Worm (Caenorhabditis elegans) whole organism, L4 larva: ENCODE data around the gene cyp-14A1.
A peak's percentile ranks its signal among the peaks of the same experiment; 100 is the strongest.

Experiments used
- R02D3.7 ChIP-seq: fragments of 150-350 bp; sonication (generic microtip); optimal IDR thresholded peaks from 3 replicates; lab custom pipeline; 2014; ENCODE audit warnings: missing biosample characterization, missing genetic modification characterization
- T26A8.4 ChIP-seq: fragments of 200-800 bp; sonication (Bioruptor generic); IDR thresholded peaks from 2 replicates; pipeline ENCODE4 v1.3.6; 2022; ENCODE audit warnings: missing genetic modification characterization, missing compliant biosample characterization
- Y48G9A.11 ChIP-seq: fragments of 200-800 bp; sonication (Bioruptor generic); IDR thresholded peaks from 2 replicates; pipeline ENCODE4 v1.3.6; 2022; ENCODE audit warnings: missing genetic modification reagents, missing genetic modification characterization, missing compliant biosample characterization
- aly-2 ChIP-seq: sonication (generic microtip); optimal IDR thresholded peaks from 2 replicates; lab custom pipeline; 2018; ENCODE audit warnings: missing biosample characterization, missing genetic modification characterization
- ama-1 ChIP-seq: fragments of 150-350 bp; optimal IDR thresholded peaks from 2 replicates; lab custom pipeline; 2014; ENCODE audit warnings: inconsistent platforms, mixed read lengths
- arid-1 ChIP-seq: fragments of 200-800 bp; sonication (Bioruptor generic); conservative IDR thresholded peaks from 2 replicates; pipeline ENCODE4 v1.3.6; 2022; ENCODE audit warnings: missing genetic modification reagents, missing genetic modification characterization, missing compliant biosample characterization
- ceh-44 ChIP-seq: fragments of 200-800 bp; sonication (Bioruptor generic); IDR thresholded peaks from 2 replicates; pipeline ENCODE4 v1.3.6; 2022; ENCODE audit warnings: missing genetic modification reagents, missing genetic modification characterization, missing compliant biosample characterization
- ceh-62 ChIP-seq: sonication (generic microtip); optimal IDR thresholded peaks from 2 replicates; lab custom pipeline; 2017; ENCODE audit warnings: missing biosample characterization, missing genetic modification characterization
- ceh-82 ChIP-seq: sonication (generic microtip); optimal IDR thresholded peaks from 2 replicates; lab custom pipeline; 2017; ENCODE audit warnings: missing biosample characterization, missing genetic modification characterization
- ces-1 ChIP-seq: fragments of 150-350 bp; sonication (generic microtip); optimal IDR thresholded peaks from 4 replicates; lab custom pipeline; 2014; ENCODE audit warnings: missing biosample characterization, missing genetic modification reagents, missing genetic modification characterization
- ctbp-1 ChIP-seq: fragments of 200-800 bp; sonication (Bioruptor generic); IDR thresholded peaks from 2 replicates; pipeline ENCODE4 v1.3.6; 2022; ENCODE audit warnings: missing genetic modification reagents, missing genetic modification characterization, missing compliant biosample characterization
- daf-16 ChIP-seq, 3 experiments: sonication (generic microtip); optimal IDR thresholded peaks; 2 replicates each; lab custom pipeline; 2016 to 2017; ENCODE audit warnings: missing genetic modification characterization in 3 of 3, missing genetic modification reagents in 3 of 3, mild to moderate bottlenecking in 2 of 3, missing compliant biosample characterization in 2 of 3, missing biosample characterization in 1 of 3, moderate library complexity in 1 of 3
- daf-19 ChIP-seq: fragments of 200-800 bp; sonication (Bioruptor generic); conservative IDR thresholded peaks from 2 replicates; pipeline ENCODE4 v1.3.6; 2022; ENCODE audit warnings: missing genetic modification characterization, missing compliant biosample characterization
- dmd-6 ChIP-seq: fragments of 200-800 bp; sonication (Bioruptor generic); IDR thresholded peaks from 2 replicates; pipeline ENCODE4 v1.3.6; 2022; ENCODE audit warnings: missing genetic modification reagents, missing genetic modification characterization, missing compliant biosample characterization
- dmd-8 ChIP-seq: fragments of 200-800 bp; sonication (Bioruptor generic); IDR thresholded peaks from 2 replicates; pipeline ENCODE4 v1.3.6; 2022; ENCODE audit warnings: missing genetic modification characterization, missing compliant biosample characterization
- dmd-9 ChIP-seq: fragments of 200-800 bp; sonication (Bioruptor generic); IDR thresholded peaks from 2 replicates; pipeline ENCODE4 v1.3.6; 2022; ENCODE audit warnings: missing genetic modification reagents, missing genetic modification characterization, missing compliant biosample characterization
- dve-1 ChIP-seq: sonication (generic microtip); optimal IDR thresholded peaks from 2 replicates; lab custom pipeline; 2017; ENCODE audit warnings: antibody characterized with exemption, mild to moderate bottlenecking, missing genetic modification characterization, missing compliant biosample characterization; ENCODE audit not compliant: insufficient read depth
- egl-27 ChIP-seq: sonication (generic microtip); optimal IDR thresholded peaks from 3 replicates; lab custom pipeline; 2017; ENCODE audit warnings: missing biosample characterization, missing genetic modification reagents, missing genetic modification characterization
- hlh-11 ChIP-seq: fragments of 200-800 bp; sonication (Bioruptor generic); optimal IDR thresholded peaks from 2 replicates; lab custom pipeline; 2018; ENCODE audit warnings: mild to moderate bottlenecking, missing genetic modification characterization, missing compliant biosample characterization
- hlh-30 ChIP-seq: sonication (generic microtip); optimal IDR thresholded peaks from 2 replicates; lab custom pipeline; 2017; ENCODE audit warnings: antibody characterized with exemption, mild to moderate bottlenecking, missing genetic modification characterization, missing compliant biosample characterization; ENCODE audit not compliant: insufficient read depth
- hmg-1.1 ChIP-seq: fragments of 200-800 bp; sonication (Bioruptor generic); IDR thresholded peaks from 2 replicates; pipeline ENCODE4 v1.3.6; 2022; ENCODE audit warnings: missing genetic modification reagents, missing genetic modification characterization, missing compliant biosample characterization
- jun-1 ChIP-seq: fragments of 150-350 bp; optimal IDR thresholded peaks from 2 replicates; lab custom pipeline; 2014; ENCODE audit warnings: missing biosample characterization, missing genetic modification reagents, missing genetic modification characterization
- lin-15B ChIP-seq: fragments of 150-350 bp; sonication (generic microtip); optimal IDR thresholded peaks from 3 replicates; lab custom pipeline; 2014; ENCODE audit warnings: missing biosample characterization, missing genetic modification characterization
- lin-29 ChIP-seq: fragments of 200-800 bp; sonication (Bioruptor generic); IDR thresholded peaks from 2 replicates; pipeline ENCODE4 v1.3.6; 2022; ENCODE audit warnings: missing genetic modification reagents, missing genetic modification characterization, missing compliant biosample characterization
- mdl-1 ChIP-seq, 2 experiments: fragments of 150-350 bp in 1 of 2; sonication (generic microtip) in 1 of 2; optimal IDR thresholded peaks; 2 replicates each; lab custom pipeline; 2014 to 2017; ENCODE audit warnings: missing biosample characterization in 2 of 2, missing genetic modification characterization in 2 of 2
- mep-1 ChIP-seq: fragments of 150-350 bp; sonication (generic microtip); optimal IDR thresholded peaks from 3 replicates; lab custom pipeline; 2014; ENCODE audit warnings: missing biosample characterization, missing genetic modification characterization
- mes-2 ChIP-seq: sonication (generic microtip); optimal IDR thresholded peaks from 2 replicates; lab custom pipeline; 2016; ENCODE audit warnings: missing genotype, mild to moderate bottlenecking, missing genetic modification characterization, missing compliant biosample characterization; ENCODE audit not compliant: poor library complexity, severe bottlenecking
- nhr-10 ChIP-seq: fragments of 150-350 bp; optimal IDR thresholded peaks from 2 replicates; lab custom pipeline; 2014; ENCODE audit warnings: missing biosample characterization, missing genetic modification characterization
- nhr-102 ChIP-seq: sonication (generic microtip); optimal IDR thresholded peaks from 2 replicates; lab custom pipeline; 2016; ENCODE audit warnings: mild to moderate bottlenecking, missing genetic modification characterization, moderate library complexity, missing compliant biosample characterization
- nhr-28 ChIP-seq: fragments of 150-350 bp; optimal IDR thresholded peaks from 2 replicates; lab custom pipeline; 2014; ENCODE audit warnings: missing biosample characterization, missing genetic modification characterization
- nhr-42 ChIP-seq: fragments of 200-800 bp; sonication (Bioruptor generic); IDR thresholded peaks from 2 replicates; pipeline ENCODE4 v1.3.6; 2022; ENCODE audit warnings: missing genetic modification characterization, missing compliant biosample characterization
- pha-4 ChIP-seq, 2 experiments: fragments of 150-350 bp in 1 of 2; fragments of 200-800 bp in 1 of 2; sonication (Bioruptor generic) in 1 of 2; IDR thresholded peaks in 1 of 2; optimal IDR thresholded peaks in 1 of 2; 2 replicates each; pipeline versions ENCODE4 v1.3.6 to Lab custom; 2014 to 2022; ENCODE audit warnings: missing genetic modification characterization in 2 of 2, missing genetic modification reagents in 2 of 2, missing biosample characterization in 1 of 2, missing compliant biosample characterization in 1 of 2
- pqm-1 ChIP-seq: sonication (generic microtip); optimal IDR thresholded peaks from 2 replicates; lab custom pipeline; 2017; ENCODE audit warnings: missing biosample characterization, missing genetic modification characterization
- saeg-2 ChIP-seq: fragments of 200-800 bp; sonication (Bioruptor generic); IDR thresholded peaks from 2 replicates; pipeline ENCODE4 v1.3.6; 2022; ENCODE audit warnings: missing genetic modification reagents, missing genetic modification characterization, missing compliant biosample characterization
- sdz-12 ChIP-seq: fragments of 200-800 bp; sonication (Bioruptor generic); optimal IDR thresholded peaks from 2 replicates; lab custom pipeline; 2018; ENCODE audit warnings: mild to moderate bottlenecking, missing genetic modification characterization, missing compliant biosample characterization
- snpc-1.2 ChIP-seq: fragments of 200-800 bp; sonication (Bioruptor generic); IDR thresholded peaks from 2 replicates; pipeline ENCODE4 v1.3.6; 2022; ENCODE audit warnings: missing genetic modification reagents, missing genetic modification characterization, missing compliant biosample characterization
- spr-1 ChIP-seq: sonication (generic microtip); optimal IDR thresholded peaks from 2 replicates; lab custom pipeline; 2016; ENCODE audit warnings: mild to moderate bottlenecking, missing genetic modification characterization, missing compliant biosample characterization
- tra-1 ChIP-seq: fragments of 200-800 bp; sonication (Bioruptor generic); IDR thresholded peaks from 2 replicates; pipeline ENCODE4 v1.3.6; 2022; ENCODE audit warnings: missing genetic modification reagents, missing genetic modification characterization, missing compliant biosample characterization
- unc-130 ChIP-seq: sonication (generic microtip); optimal IDR thresholded peaks from 2 replicates; lab custom pipeline; 2016; ENCODE audit warnings: missing genetic modification reagents, missing genetic modification characterization, missing compliant biosample characterization
- unc-62 ChIP-seq, 3 experiments: fragments of 150-350 bp in 1 of 3; sonication (generic microtip); optimal IDR thresholded peaks in 2 of 3; peaks in 1 of 3; 1 replicate in 1 of 3; 2 replicates in 2 of 3; lab custom pipeline; 2014 to 2017; ENCODE audit warnings: missing biosample characterization in 3 of 3, missing genetic modification characterization in 3 of 3, missing genetic modification reagents in 3 of 3, missing genotype in 1 of 3
- vab-7 ChIP-seq: fragments of 200-800 bp; sonication (Bioruptor generic); IDR thresholded peaks from 2 replicates; pipeline ENCODE4 v1.3.6; 2022; ENCODE audit warnings: missing genetic modification reagents, missing genetic modification characterization, missing compliant biosample characterization
- zfp-3 ChIP-seq: fragments of 200-800 bp; sonication (Bioruptor generic); conservative IDR thresholded peaks from 2 replicates; pipeline ENCODE4 v1.3.6; 2022; ENCODE audit warnings: missing genetic modification reagents, missing genetic modification characterization, missing compliant biosample characterization
- zip-2 ChIP-seq: fragments of 150-350 bp; optimal IDR thresholded peaks from 2 replicates; lab custom pipeline; 2014; ENCODE audit warnings: missing biosample characterization, missing genetic modification characterization

cyp-14A1 gene

ce11 chrX:13267230-13267629, at the start of gene cyp-14A1:
Gene cyp-14A1, minus strand, starts transcription at chrX:13267355.
- TF ChIP-seq lin-29 (GFP tag; lab: Robert Waterston, UW) (no peak), R02D3.7 (tag; lab: Kevin White, UChicago) (no peak), ama-1 (lab: Kevin White, UChicago) (no peak), daf-16 (GFP tag; optimal IDR thresholded peaks at IDR 0.05; lab: Kevin White, UChicago) (no peak), daf-16 (tag; optimal IDR thresholded peaks at IDR 0.05; lab: Kevin White, UChicago) (peak; percentile 39), dve-1 (tag; lab: Kevin White, UChicago) (peak; percentile 19), sdz-12 (no peak)

- TF ChIP-seq hlh-11 (tag; lab: Kevin White, UChicago) (peak; percentile 35), hlh-30 (tag; lab: Kevin White, UChicago) (peak; percentile 72), mdl-1 (tag; optimal IDR thresholded peaks at IDR 0.05; lab: Kevin White, UChicago) (peak in 1 of 2 experiments; percentile 35), nhr-28 (tag; lab: Kevin White, UChicago) (peak; percentile 94), ceh-44 (no peak), mep-1 (tag; lab: Kevin White, UChicago) (peak; percentile 5), dmd-9 (GFP tag; lab: Robert Waterston, UW) (no peak), snpc-1.2 (GFP tag; lab: Robert Waterston, UW) (no peak), vab-7 (GFP tag; lab: Robert Waterston, UW) (no peak), unc-130 (GFP tag; lab: Kevin White, UChicago) (no peak), unc-62 (GFP tag; optimal IDR thresholded peaks at IDR 0.05 in 1 of 2; lab: Kevin White, UChicago) (peak in 1 of 2 experiments; percentile 54), unc-62 (tag; optimal IDR thresholded peaks at IDR 0.05; lab: Kevin White, UChicago) (no peak)
Measured at ce11 chrX:13315093-13315492, 47.9 kb upstream of the cyp-14A1 start.

- no peak for TF ChIP-seq snpc-1.2 (GFP tag; lab: Robert Waterston, UW)
- TF ChIP-seq aly-2 (tag; lab: Kevin White, UChicago): no peak
- TF ChIP-seq unc-62 (GFP tag; optimal IDR thresholded peaks at IDR 0.05 in 1 of 2; lab: Kevin White, UChicago): peak in 1 of 2 experiments; percentile 1
- no peak for TF ChIP-seq unc-62 (tag; optimal IDR thresholded peaks at IDR 0.05; lab: Kevin White, UChicago)
- TF ChIP-seq zfp-3: no peak
- TF ChIP-seq tra-1: no peak
- TF ChIP-seq vab-7 (GFP tag; lab: Robert Waterston, UW): no peak
- no peak for TF ChIP-seq Y48G9A.11 (GFP tag; lab: Robert Waterston, UW)
- no peak for TF ChIP-seq nhr-102 (tag; lab: Kevin White, UChicago)
- TF ChIP-seq T26A8.4 (GFP tag; lab: Robert Waterston, UW): no peak
- TF ChIP-seq ceh-62 (tag; lab: Kevin White, UChicago): no peak
- TF ChIP-seq hmg-1.1 (GFP tag; lab: Robert Waterston, UW): no peak
- TF ChIP-seq egl-27 (tag; lab: Kevin White, UChicago): no peak
- TF ChIP-seq zip-2 (tag; lab: Kevin White, UChicago): no peak
- no peak for TF ChIP-seq nhr-42 (GFP tag; lab: Robert Waterston, UW)
- no peak for TF ChIP-seq mes-2 (tag; lab: Kevin White, UChicago)
- no peak for TF ChIP-seq daf-19
- TF ChIP-seq ama-1 (lab: Kevin White, UChicago): no peak
- TF ChIP-seq nhr-10 (tag; lab: Kevin White, UChicago): no peak
- TF ChIP-seq ceh-44: no peak
- no peak for TF ChIP-seq lin-15B (tag; lab: Kevin White, UChicago)
- TF ChIP-seq dmd-6 (GFP tag; lab: Robert Waterston, UW): peak; percentile 78
- no peak for TF ChIP-seq spr-1 (tag; lab: Kevin White, UChicago)
- TF ChIP-seq arid-1 (GFP tag; lab: Robert Waterston, UW): no peak
- TF ChIP-seq pqm-1 (tag; lab: Kevin White, UChicago): peak; percentile 73
- no peak for TF ChIP-seq saeg-2
- no peak for TF ChIP-seq mep-1 (tag; lab: Kevin White, UChicago)
- TF ChIP-seq ceh-82 (tag; lab: Kevin White, UChicago): no peak
- TF ChIP-seq dmd-8 (GFP tag; lab: Robert Waterston, UW): no peak
- TF ChIP-seq jun-1 (tag; lab: Kevin White, UChicago): no peak
- TF ChIP-seq pha-4 (GFP tag; IDR thresholded peaks at IDR 0.05; lab: Robert Waterston, UW): no peak
- TF ChIP-seq pha-4 (tag; optimal IDR thresholded peaks at IDR 0.05; lab: Kevin White, UChicago): no peak
- no peak for TF ChIP-seq ces-1 (GFP tag; lab: Kevin White, UChicago)
- no peak for TF ChIP-seq ctbp-1 (GFP tag; lab: Robert Waterston, UW)
- peak; percentile 58 for TF ChIP-seq nhr-28 (tag; lab: Kevin White, UChicago)
Measured at ce11 chrX:13311641-13312423, 44.7 kb upstream of the cyp-14A1 start, which contains the start of gene F46G10.1. Gene F46G10.1, minus strand, starts transcription at chrX:13311755.
